Worm (Caenorhabditis elegans) whole organism, young adult: ENCODE data around the gene coq-5.

Experiments
- ekl-4 ChIP-seq: fragments of 200-800 bp; sonication (Bioruptor generic); IDR thresholded peaks from 2 replicates; pipeline ENCODE4 v1.3.6; 2022; ENCODE audit warnings: missing genetic modification reagents, missing genetic modification characterization, missing compliant biosample characterization
- ets-4 ChIP-seq: fragments of 200-800 bp; sonication (Bioruptor generic); optimal IDR thresholded peaks from 2 replicates; lab custom pipeline; 2018; ENCODE audit warnings: mild to moderate bottlenecking, missing genetic modification characterization, missing compliant biosample characterization
- let-607 ChIP-seq, 2 experiments: fragments of 200-800 bp in 1 of 2; sonication (Bioruptor generic) in 1 of 2; sonication (generic microtip) in 1 of 2; optimal IDR thresholded peaks; 2 replicates each; lab custom pipeline; 2016 to 2018; ENCODE audit warnings: mild to moderate bottlenecking in 2 of 2, missing compliant biosample characterization in 2 of 2, missing genetic modification characterization in 2 of 2, moderate library complexity in 2 of 2, missing genotype in 1 of 2
- lin-40 ChIP-seq: sonication (generic microtip); optimal IDR thresholded peaks from 2 replicates; lab custom pipeline; 2016; ENCODE audit warnings: missing genetic modification characterization, mild to moderate bottlenecking, missing compliant biosample characterization, missing genotype, missing genetic modification reagents

DNA sequence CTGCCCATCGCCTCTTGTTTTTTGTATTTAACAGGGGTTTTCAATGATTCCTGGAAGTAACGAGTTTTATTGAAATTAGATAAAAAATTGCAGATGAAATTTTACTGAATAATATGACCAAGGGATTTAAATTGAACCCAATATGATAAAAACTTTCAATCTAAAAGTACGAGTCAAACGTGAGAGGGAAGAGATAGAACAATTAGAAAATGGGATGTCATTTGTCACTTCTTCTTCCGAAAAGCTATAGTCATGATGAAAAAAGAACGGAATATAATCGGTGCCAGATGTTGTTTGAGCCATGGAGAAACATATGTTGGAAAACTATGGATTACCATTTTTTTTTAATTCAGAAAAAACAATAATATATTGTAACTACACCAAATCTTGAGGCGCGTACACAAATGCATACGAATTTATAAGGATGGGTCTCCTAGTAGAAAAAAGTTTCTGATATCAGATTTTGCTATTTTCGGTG lies 20.6 kb upstream of the coq-5 start, which contains the start of gene sup-18:
- no peak for TF ChIP-seq ekl-4 (GFP tag; lab: Robert Waterston, UW)
- TF ChIP-seq lin-40, result no peak
- TF ChIP-seq let-607 (tag; optimal IDR thresholded peaks at IDR 0.05; lab: Kevin White, UChicago), result no peak
- no peak for TF ChIP-seq ets-4 (GFP tag; lab: Kevin White, UChicago)
